Worm (Caenorhabditis elegans) whole organism, L1 larva: ENCODE measurements around the gene F17E9.3.
A peak's percentile ranks its signal among the peaks of the same experiment; 100 is the strongest.
"Not testable (repeated sequence)": the region's sequence is repeated elsewhere in the genome, so short reads cannot be mapped to it uniquely, and the experiment has no call there.

Experiments used
- C04F5.9 ChIP-seq: sonication (generic microtip); optimal IDR thresholded peaks from 2 replicates; lab custom pipeline; 2016; ENCODE audit warnings: missing genetic modification characterization, missing compliant biosample characterization
- C16A3.4 ChIP-seq: fragments of 150-350 bp; optimal IDR thresholded peaks from 2 replicates; lab custom pipeline; 2014; ENCODE audit warnings: missing biosample characterization, missing genetic modification characterization
- F16B12.6 ChIP-seq: fragments of 150-350 bp; optimal IDR thresholded peaks from 2 replicates; lab custom pipeline; 2014; ENCODE audit warnings: missing biosample characterization, missing genetic modification characterization
- alr-1 ChIP-seq: fragments of 200-800 bp; sonication (Bioruptor generic); optimal IDR thresholded peaks from 2 replicates; lab custom pipeline; 2018; ENCODE audit warnings: borderline replicate concordance, mild to moderate bottlenecking, missing genetic modification characterization, missing compliant biosample characterization
- aly-2 ChIP-seq: fragments of 150-350 bp; optimal IDR thresholded peaks from 2 replicates; lab custom pipeline; 2014; ENCODE audit warnings: missing biosample characterization, missing genetic modification characterization
- ceh-8 ChIP-seq: fragments of 200-800 bp; sonication (Bioruptor generic); optimal IDR thresholded peaks from 2 replicates; lab custom pipeline; 2018; ENCODE audit warnings: mild to moderate bottlenecking, missing genetic modification characterization, moderate library complexity, missing compliant biosample characterization
- ceh-82 ChIP-seq, 3 experiments: fragments of 150-350 bp in 1 of 3; sonication (generic microtip) in 2 of 3; optimal IDR thresholded peaks; 2 replicates each; lab custom pipeline; 2014 to 2017; ENCODE audit warnings: missing biosample characterization in 3 of 3, missing genetic modification characterization in 3 of 3
- ceh-88 ChIP-seq: fragments of 200-800 bp; sonication (Bioruptor generic); IDR thresholded peaks from 2 replicates; pipeline ENCODE4 v1.3.6; 2022; ENCODE audit warnings: missing genetic modification characterization, missing compliant biosample characterization
- ces-1 ChIP-seq: fragments of 150-350 bp; optimal IDR thresholded peaks from 2 replicates; lab custom pipeline; 2014; ENCODE audit warnings: missing biosample characterization, missing genetic modification reagents, missing genetic modification characterization
- dpl-1 ChIP-seq, 3 experiments: fragments of 150-350 bp in 2 of 3; sonication (generic microtip) in 1 of 3; optimal IDR thresholded peaks; 2 replicates each; lab custom pipeline; 2014 to 2017; ENCODE audit warnings: missing biosample characterization in 3 of 3, missing genetic modification characterization in 3 of 3, missing genetic modification reagents in 3 of 3
- elt-2 ChIP-seq: sonication (generic microtip); optimal IDR thresholded peaks from 2 replicates; lab custom pipeline; 2016; ENCODE audit warnings: missing genetic modification characterization, mild to moderate bottlenecking, inconsistent platforms, missing compliant biosample characterization, missing genetic modification reagents
- ets-5 ChIP-seq: fragments of 200-800 bp; sonication (Bioruptor generic); IDR thresholded peaks from 2 replicates; pipeline ENCODE4 v1.3.6; 2022; ENCODE audit warnings: missing genetic modification characterization, missing compliant biosample characterization
- fkh-10 ChIP-seq: sonication (generic microtip); optimal IDR thresholded peaks from 2 replicates; lab custom pipeline; 2017; ENCODE audit warnings: missing biosample characterization, missing genetic modification reagents, missing genetic modification characterization
- fkh-8 ChIP-seq: sonication (generic microtip); optimal IDR thresholded peaks from 2 replicates; lab custom pipeline; 2016; ENCODE audit warnings: mild to moderate bottlenecking, missing genetic modification characterization, missing compliant biosample characterization
- fos-1 ChIP-seq: fragments of 150-350 bp; optimal IDR thresholded peaks from 2 replicates; lab custom pipeline; 2014; ENCODE audit warnings: missing biosample characterization, missing genetic modification characterization
- grh-1 ChIP-seq: fragments of 200-800 bp; sonication (Bioruptor generic); IDR thresholded peaks from 2 replicates; pipeline ENCODE4 v1.3.6; 2022; ENCODE audit warnings: missing genetic modification reagents, missing genetic modification characterization, missing compliant biosample characterization
- irx-1 ChIP-seq: sonication (generic microtip); optimal IDR thresholded peaks from 2 replicates; lab custom pipeline; 2016; ENCODE audit warnings: missing genetic modification characterization, missing compliant biosample characterization
- isw-1 ChIP-seq: fragments of 200-800 bp; sonication (Bioruptor generic); IDR thresholded peaks from 2 replicates; pipeline ENCODE4 v1.3.6; 2022; ENCODE audit warnings: missing genetic modification characterization, missing compliant biosample characterization
- jun-1 ChIP-seq: fragments of 150-350 bp; optimal IDR thresholded peaks from 2 replicates; lab custom pipeline; 2014; ENCODE audit warnings: missing biosample characterization, missing genetic modification reagents, missing genetic modification characterization
- lin-13 ChIP-seq: fragments of 150-350 bp; optimal IDR thresholded peaks from 2 replicates; lab custom pipeline; 2014; ENCODE audit warnings: missing biosample characterization, missing genetic modification reagents, missing genetic modification characterization
- lin-14 ChIP-seq: fragments of 200-800 bp; sonication (Bioruptor generic); optimal IDR thresholded peaks from 2 replicates; lab custom pipeline; 2018; ENCODE audit warnings: mild to moderate bottlenecking, missing genetic modification characterization, moderate library complexity, missing compliant biosample characterization
- lir-3 ChIP-seq: sonication (generic microtip); optimal IDR thresholded peaks from 2 replicates; lab custom pipeline; 2016; ENCODE audit warnings: mild to moderate bottlenecking, missing genetic modification characterization, moderate library complexity, missing compliant biosample characterization; ENCODE audit not compliant: poor library complexity
- mdl-1 ChIP-seq, 2 experiments: fragments of 150-350 bp; optimal IDR thresholded peaks; 2 replicates each; lab custom pipeline; 2014 to 2017; ENCODE audit warnings: missing biosample characterization in 2 of 2, missing genetic modification characterization in 2 of 2, inconsistent platforms in 1 of 2
- mef-2 ChIP-seq: fragments of 150-350 bp; optimal IDR thresholded peaks from 2 replicates; lab custom pipeline; 2014; ENCODE audit warnings: missing biosample characterization, missing genetic modification characterization
- mep-1 ChIP-seq: fragments of 150-350 bp; optimal IDR thresholded peaks from 2 replicates; lab custom pipeline; 2014; ENCODE audit warnings: missing biosample characterization, missing genetic modification characterization
- nhr-11 ChIP-seq: fragments of 150-350 bp; optimal IDR thresholded peaks from 2 replicates; lab custom pipeline; 2014; ENCODE audit warnings: missing biosample characterization, missing genetic modification characterization
- nhr-237 ChIP-seq: fragments of 150-350 bp; optimal IDR thresholded peaks from 2 replicates; lab custom pipeline; 2014; ENCODE audit warnings: missing biosample characterization, missing genetic modification characterization
- nhr-47 ChIP-seq: sonication (generic microtip); optimal IDR thresholded peaks from 2 replicates; lab custom pipeline; 2016; ENCODE audit warnings: mild to moderate bottlenecking, missing genetic modification characterization, moderate library complexity, missing compliant biosample characterization
- nhr-71 ChIP-seq: sonication (generic microtip); optimal IDR thresholded peaks from 2 replicates; lab custom pipeline; 2016; ENCODE audit warnings: mild to moderate bottlenecking, missing genetic modification characterization, moderate library complexity, missing compliant biosample characterization
- nhr-76 ChIP-seq: sonication (generic microtip); optimal IDR thresholded peaks from 2 replicates; lab custom pipeline; 2017; ENCODE audit warnings: missing biosample characterization, missing genetic modification characterization
- nhr-85 ChIP-seq: sonication (generic microtip); peaks from one replicate; lab custom pipeline; 2016; ENCODE audit warnings: missing genetic modification characterization, inconsistent platforms, missing compliant biosample characterization
- nhr-90 ChIP-seq: sonication (generic microtip); optimal IDR thresholded peaks from 2 replicates; lab custom pipeline; 2016; ENCODE audit warnings: mild to moderate bottlenecking, missing genetic modification characterization, missing compliant biosample characterization; ENCODE audit not compliant: poor library complexity
- pag-3 ChIP-seq: sonication (generic microtip); optimal IDR thresholded peaks from 2 replicates; lab custom pipeline; 2017; ENCODE audit warnings: missing genetic modification characterization, mild to moderate bottlenecking, missing compliant biosample characterization, antibody characterized with exemption, borderline replicate concordance; ENCODE audit not compliant: insufficient read depth
- pax-3 ChIP-seq: fragments of 200-800 bp; sonication (Bioruptor generic); optimal IDR thresholded peaks from 2 replicates; lab custom pipeline; 2018; ENCODE audit warnings: mild to moderate bottlenecking, missing genetic modification characterization, moderate library complexity, missing compliant biosample characterization
- pqm-1 ChIP-seq: sonication (generic microtip); optimal IDR thresholded peaks from 3 replicates; lab custom pipeline; 2017; ENCODE audit warnings: missing biosample characterization, missing genetic modification characterization
- rnt-1 ChIP-seq: sonication (generic microtip); optimal IDR thresholded peaks from 2 replicates; lab custom pipeline; 2016; ENCODE audit warnings: mild to moderate bottlenecking, missing genetic modification characterization, moderate library complexity, missing compliant biosample characterization
- snpc-4 ChIP-seq: fragments of 150-350 bp; optimal IDR thresholded peaks from 2 replicates; lab custom pipeline; 2014; ENCODE audit warnings: missing biosample characterization, missing genetic modification characterization
- snu-23 ChIP-seq: sonication (generic microtip); optimal IDR thresholded peaks from 2 replicates; lab custom pipeline; 2016; ENCODE audit warnings: missing genetic modification characterization, missing compliant biosample characterization
- tlp-1 ChIP-seq: fragments of 150-350 bp; optimal IDR thresholded peaks from 2 replicates; lab custom pipeline; 2014; ENCODE audit warnings: missing biosample characterization, missing genetic modification characterization
- unc-130 ChIP-seq: fragments of 150-350 bp; optimal IDR thresholded peaks from 2 replicates; lab custom pipeline; 2017; ENCODE audit warnings: missing biosample characterization, missing genetic modification characterization, inconsistent platforms
- unc-30 ChIP-seq: sonication (generic microtip); optimal IDR thresholded peaks from 2 replicates; lab custom pipeline; 2017; ENCODE audit warnings: missing biosample characterization, missing genetic modification characterization
- zip-4 ChIP-seq: fragments of 200-800 bp; sonication (Bioruptor generic); optimal IDR thresholded peaks from 2 replicates; lab custom pipeline; 2018; ENCODE audit warnings: mild to moderate bottlenecking, missing genetic modification characterization, moderate library complexity, missing compliant biosample characterization
- ztf-11 ChIP-seq, 2 experiments: sonication (generic microtip); optimal IDR thresholded peaks; 2 replicates each; lab custom pipeline; 2016 to 2017; ENCODE audit warnings: missing genetic modification characterization in 2 of 2, missing biosample characterization in 1 of 2, missing compliant biosample characterization in 1 of 2

F17E9.3 gene

DNA sequence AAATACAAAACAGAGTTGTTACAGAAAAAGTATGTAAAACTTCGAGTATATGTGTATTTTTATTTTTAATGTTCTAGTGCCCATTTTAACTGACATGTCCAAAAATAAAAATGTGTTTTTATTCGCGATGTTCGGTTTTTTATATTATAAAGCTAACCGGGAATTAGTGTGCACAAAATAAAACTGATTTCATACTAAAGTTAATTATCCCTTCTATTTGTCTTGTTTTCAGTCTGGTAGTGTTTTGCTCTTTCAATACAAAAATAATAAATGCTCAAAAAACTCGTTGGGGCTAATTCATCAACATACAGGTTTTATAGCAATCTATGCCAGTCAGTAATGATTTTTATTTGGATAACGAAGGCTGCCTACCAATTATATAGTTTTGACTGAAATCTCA lies 30.1 kb downstream of the F17E9.3 start:
- TF ChIP-seq snu-23 (GFP tag; lab: Kevin White, UChicago) (no peak), snpc-4 (tag; lab: Kevin White, UChicago) (no peak), aly-2 (tag; lab: Kevin White, UChicago) (no peak), lin-14 (GFP tag; lab: Kevin White, UChicago) (no peak), nhr-90 (tag; lab: Kevin White, UChicago) (no peak), lir-3 (tag; lab: Kevin White, UChicago) (no peak), alr-1 (tag; lab: Kevin White, UChicago) (no peak), mdl-1 (tag; optimal IDR thresholded peaks at IDR 0.05; lab: Kevin White, UChicago) (no peak), ceh-82 (tag; optimal IDR thresholded peaks at IDR 0.05; lab: Kevin White, UChicago) (no peak), ceh-88 (GFP tag; lab: Robert Waterston, UW) (no peak), F16B12.6 (no peak), nhr-71 (tag; lab: Kevin White, UChicago) (no peak), pax-3 (tag; lab: Kevin White, UChicago) (no peak), fkh-8 (tag; lab: Kevin White, UChicago) (no peak)
- TF ChIP-seq, all 84 proteins: peak for 0

DNA sequence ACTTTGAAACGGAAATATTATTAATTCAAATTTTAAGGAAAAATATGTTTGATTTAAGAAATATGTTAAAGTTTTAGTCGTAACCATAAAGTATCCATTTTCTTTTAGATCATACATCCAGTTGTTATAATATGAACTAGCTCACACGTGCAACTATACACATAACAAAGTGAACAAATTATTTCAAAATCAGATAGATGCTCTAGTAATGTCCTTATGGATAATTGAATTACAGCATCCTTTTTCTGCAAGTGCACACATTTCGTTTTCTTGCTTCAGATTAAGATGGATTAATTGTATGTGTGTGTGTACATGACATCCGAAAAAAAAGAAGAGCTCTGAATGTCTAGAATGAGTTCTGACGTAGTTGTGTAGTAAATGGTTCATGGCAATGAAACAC lies 31.0 kb downstream of the F17E9.3 start:
- TF ChIP-seq lin-14 (GFP tag; lab: Kevin White, UChicago) (peak; percentile 39), rnt-1 (tag; lab: Kevin White, UChicago) (no peak)

DNA sequence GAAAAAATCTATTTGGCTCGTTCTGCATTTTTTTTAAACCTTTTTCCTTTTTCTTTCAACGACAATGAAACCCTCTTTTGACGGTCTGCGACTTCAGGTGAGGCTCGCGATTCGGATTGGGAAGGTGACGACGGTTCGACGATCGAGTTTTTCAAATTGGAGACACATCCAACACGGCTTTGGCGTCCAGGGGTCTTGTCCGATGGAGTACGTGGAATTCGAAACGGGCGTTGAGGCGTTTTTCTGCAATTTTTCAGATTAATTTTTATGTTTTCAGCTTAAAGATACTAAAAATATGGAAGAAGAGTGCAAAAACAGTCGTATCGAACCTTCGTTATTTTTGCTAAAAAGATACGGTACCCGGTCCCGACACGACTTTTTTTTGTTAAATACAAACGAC lies 34.5 kb downstream of the F17E9.3 start, which contains the start of gene D2096.10:
Gene D2096.10 (minus strand): TSS at position 101 of the 400 bp plus-strand sequence.
- not testable (repeated sequence) for TF ChIP-seq C16A3.4 (tag; lab: Kevin White, UChicago); nhr-11; nhr-76

DNA sequence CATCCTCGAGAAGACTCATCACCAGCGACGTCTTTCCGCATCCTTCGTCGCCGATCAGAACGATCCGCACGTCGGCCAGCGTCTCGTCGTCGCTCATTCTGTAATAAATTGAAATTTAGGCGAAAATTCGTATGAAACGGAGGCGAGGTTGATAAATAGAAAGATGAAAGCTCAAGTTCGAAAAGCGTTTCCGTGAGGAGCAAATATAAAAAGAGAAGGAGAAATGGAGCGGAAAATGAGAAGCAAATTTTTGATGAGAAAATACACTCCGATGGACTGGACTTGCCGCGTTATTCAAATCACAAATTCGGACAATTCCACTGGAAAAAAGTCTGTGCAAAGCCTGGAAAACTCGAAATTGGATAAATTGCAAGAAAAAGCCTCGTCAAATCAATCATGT lies 39.4 kb downstream of the F17E9.3 start, which contains the start of gene D2096.11:
Gene D2096.11 (minus strand): TSS at position 101 of the 400 bp plus-strand sequence.
- no peak for TF ChIP-seq nhr-85 (tag; lab: Kevin White, UChicago)
- no peak for TF ChIP-seq unc-130 (tag; lab: Kevin White, UChicago)
- no peak for TF ChIP-seq pax-3 (tag; lab: Kevin White, UChicago)
- TF ChIP-seq fkh-8 (tag; lab: Kevin White, UChicago) = no peak
- TF ChIP-seq ceh-82 (tag; optimal IDR thresholded peaks at IDR 0.05; lab: Kevin White, UChicago) = no peak
- TF ChIP-seq ceh-8 = no peak
- no peak for TF ChIP-seq ces-1
- TF ChIP-seq nhr-11 = no peak
- TF ChIP-seq elt-2 (tag; lab: Kevin White, UChicago) = no peak
- TF ChIP-seq mep-1 (tag; lab: Kevin White, UChicago) = no peak
- TF ChIP-seq ets-5 (GFP tag; lab: Robert Waterston, UW) = no peak
- TF ChIP-seq dpl-1 (GFP tag; optimal IDR thresholded peaks at IDR 0.05; lab: Kevin White, UChicago) = no peak
- no peak for TF ChIP-seq C04F5.9
- no peak for TF ChIP-seq nhr-47 (tag; lab: Kevin White, UChicago)
- no peak for TF ChIP-seq snu-23 (GFP tag; lab: Kevin White, UChicago)

DNA sequence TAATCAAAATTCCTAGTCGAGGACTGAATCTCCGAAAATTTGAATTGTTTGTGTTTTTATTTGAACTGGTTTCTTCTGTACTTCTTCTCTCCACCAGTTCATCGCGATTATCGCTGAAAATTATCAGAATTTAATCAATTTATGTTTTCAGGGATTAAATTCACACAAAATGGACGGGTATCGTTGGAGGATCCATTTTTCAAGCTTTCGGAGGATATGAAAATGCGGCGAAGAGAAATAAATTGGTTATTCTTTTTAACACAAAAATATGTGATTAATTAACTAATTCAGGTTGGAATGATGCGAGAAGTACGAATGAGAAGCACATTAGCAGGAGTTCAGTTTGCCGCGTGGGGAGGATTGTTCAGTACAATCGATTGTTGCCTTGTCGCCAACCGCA lies 41.7 kb downstream of the F17E9.3 start, which contains the start of gene timm-17B.2:
Gene timm-17B.2 (plus strand): TSS at position 301 of the 400 bp plus-strand sequence.
- TF ChIP-seq tlp-1 (tag; lab: Kevin White, UChicago) = no peak
- no peak for TF ChIP-seq mef-2 (tag; lab: Kevin White, UChicago)
- TF ChIP-seq fkh-10 = no peak
- no peak for TF ChIP-seq fos-1 (tag; lab: Kevin White, UChicago)
- no peak for TF ChIP-seq ztf-11 (tag; optimal IDR thresholded peaks at IDR 0.05; lab: Kevin White, UChicago)
- TF ChIP-seq unc-130 (tag; lab: Kevin White, UChicago) = no peak
- no peak for TF ChIP-seq nhr-237 (tag; lab: Kevin White, UChicago)
- no peak for TF ChIP-seq pqm-1 (tag; lab: Kevin White, UChicago)
- TF ChIP-seq jun-1 (tag; lab: Kevin White, UChicago) = no peak
- no peak for TF ChIP-seq ceh-8
- no peak for TF ChIP-seq isw-1
- no peak for TF ChIP-seq snpc-4 (tag; lab: Kevin White, UChicago)
- TF ChIP-seq pag-3 = no peak
- TF ChIP-seq zip-4 (GFP tag; lab: Kevin White, UChicago) = no peak
- no peak for TF ChIP-seq unc-30 (tag; lab: Kevin White, UChicago)
- TF ChIP-seq lin-13 (GFP tag; lab: Kevin White, UChicago) = no peak
- TF ChIP-seq ceh-88 (GFP tag; lab: Robert Waterston, UW) = no peak
- no peak for TF ChIP-seq grh-1 (GFP tag; lab: Robert Waterston, UW)
- TF ChIP-seq irx-1 (tag; lab: Kevin White, UChicago) = no peak
